Fruit fly (Drosophila melanogaster) whole organism, embryonic: Measurements from ENCODE around the gene wrd.

Source experiments
- Bgb ChIP-seq: fragments of 200-800 bp; sonication (Bioruptor generic); IDR thresholded peaks from 2 replicates; pipeline ENCODE4 v1.3.6; 2022; ENCODE audit warnings: missing biosample characterization, missing genetic modification characterization; ENCODE audit not compliant: partially characterized antibody
- CG12659 ChIP-seq: fragments of 200-800 bp; sonication (Bioruptor generic); optimal IDR thresholded peaks from 3 replicates; lab custom pipeline; 2017; ENCODE audit warnings: mild to moderate bottlenecking, missing biosample characterization, missing genetic modification reagents, missing genetic modification characterization
- CG13296 ChIP-seq: fragments of 200-800 bp; sonication (Bioruptor generic); optimal IDR thresholded peaks from 3 replicates; lab custom pipeline; 2018; ENCODE audit warnings: missing biosample characterization, mild to moderate bottlenecking, missing genetic modification characterization
- CG14860 ChIP-seq: fragments of 200-800 bp; sonication (Bioruptor generic); IDR thresholded peaks from 3 replicates; pipeline ENCODE4 v1.3.6; 2022; ENCODE audit warnings: missing biosample characterization, missing genetic modification characterization; ENCODE audit not compliant: partially characterized antibody
- CG17568 ChIP-seq: fragments of 200-800 bp; sonication (Bioruptor generic); optimal IDR thresholded peaks from 2 replicates; lab custom pipeline; 2018; ENCODE audit warnings: missing biosample characterization, mild to moderate bottlenecking, missing genetic modification characterization, moderate library complexity
- CG18476 ChIP-seq: fragments of 200-800 bp; sonication (Bioruptor generic); optimal IDR thresholded peaks from 2 replicates; lab custom pipeline; 2016; ENCODE audit warnings: missing biosample characterization, mild to moderate bottlenecking, missing genetic modification characterization
- CG2129 ChIP-seq: fragments of 200-800 bp; sonication (Bioruptor generic); IDR thresholded peaks from 2 replicates; pipeline ENCODE4 v1.3.6; 2022; ENCODE audit warnings: missing biosample characterization, missing genetic modification characterization; ENCODE audit not compliant: partially characterized antibody
- CG32772 ChIP-seq: fragments of 200-800 bp; sonication (Bioruptor generic); IDR thresholded peaks from 2 replicates; pipeline ENCODE4 v1.3.6; 2022; ENCODE audit warnings: missing biosample characterization, missing genetic modification characterization
- CG34224 ChIP-seq: fragments of 200-800 bp; sonication (Bioruptor generic); IDR thresholded peaks from 3 replicates; pipeline ENCODE4 v1.3.6; 2022; ENCODE audit warnings: missing biosample characterization, missing genetic modification characterization; ENCODE audit not compliant: partially characterized antibody
- CG4328 ChIP-seq: fragments of 200-800 bp; sonication (Bioruptor generic); optimal IDR thresholded peaks from 3 replicates; lab custom pipeline; 2017; ENCODE audit warnings: missing biosample characterization, missing genetic modification reagents, missing genetic modification characterization
- CG4707 ChIP-seq: fragments of 200-800 bp; sonication (Bioruptor generic); optimal IDR thresholded peaks from 2 replicates; lab custom pipeline; 2018; ENCODE audit warnings: missing biosample characterization, mild to moderate bottlenecking, missing genetic modification characterization, moderate library complexity
- CG5245 ChIP-seq: fragments of 200-800 bp; sonication (Bioruptor generic); optimal IDR thresholded peaks from 3 replicates; lab custom pipeline; 2016; ENCODE audit warnings: missing biosample characterization, missing genetic modification characterization
- CG6654 ChIP-seq: fragments of 200-800 bp; sonication (Bioruptor generic); optimal IDR thresholded peaks from 2 replicates; lab custom pipeline; 2017; ENCODE audit warnings: missing biosample characterization, mild to moderate bottlenecking, missing genetic modification characterization
- CG7745 ChIP-seq: fragments of 200-800 bp; sonication (Bioruptor generic); optimal IDR thresholded peaks from 2 replicates; lab custom pipeline; 2018; ENCODE audit warnings: missing biosample characterization, mild to moderate bottlenecking, missing genetic modification characterization, moderate library complexity
- CG7786 ChIP-seq: fragments of 200-800 bp; sonication (Bioruptor generic); optimal IDR thresholded peaks from 2 replicates; lab custom pipeline; 2016; ENCODE audit warnings: missing biosample characterization, missing genetic modification characterization
- CG8290 ChIP-seq, 3 experiments: fragments of 200-800 bp; sonication (Bioruptor generic); optimal IDR thresholded peaks; 2 replicates each; lab custom pipeline; 2016 to 2019; ENCODE audit warnings: missing biosample characterization in 3 of 3, missing genetic modification characterization in 3 of 3, mild to moderate bottlenecking in 2 of 3, moderate library complexity in 1 of 3
- Chrac-16 ChIP-seq: fragments of 200-800 bp; sonication (Bioruptor generic); optimal IDR thresholded peaks from 3 replicates; lab custom pipeline; 2016; ENCODE audit warnings: missing biosample characterization, missing genetic modification characterization
- Doc3 ChIP-seq: fragments of 200-800 bp; sonication (Bioruptor generic); IDR thresholded peaks from 3 replicates; pipeline ENCODE4 v1.3.6; 2022; ENCODE audit warnings: missing biosample characterization, missing genetic modification characterization; ENCODE audit not compliant: partially characterized antibody
- Drgx ChIP-seq: fragments of 200-800 bp; sonication (Bioruptor generic); IDR thresholded peaks from 2 replicates; pipeline ENCODE4 v1.3.6; 2022; ENCODE audit warnings: missing biosample characterization, missing genetic modification characterization
- Elba2 ChIP-seq: fragments of 200-800 bp; sonication (Bioruptor generic); optimal IDR thresholded peaks from 3 replicates; lab custom pipeline; 2016; ENCODE audit warnings: missing biosample characterization, missing genetic modification characterization
- Ets65A ChIP-seq: fragments of 200-800 bp; sonication (Bioruptor generic); peaks from one replicate; lab custom pipeline; 2016; ENCODE audit warnings: missing biosample characterization, missing genetic modification characterization
- Hsf ChIP-seq: fragments of 200-800 bp; sonication (Bioruptor generic); optimal IDR thresholded peaks from 3 replicates; lab custom pipeline; 2016; ENCODE audit warnings: missing biosample characterization, missing genetic modification characterization
- Sry-δ ChIP-seq: fragments of 200-800 bp; sonication (Bioruptor generic); optimal IDR thresholded peaks from 2 replicates; lab custom pipeline; 2016; ENCODE audit warnings: missing biosample characterization, missing genetic modification characterization
- Tbp ChIP-seq: fragments of >200 bp; optimal IDR thresholded peaks from 2 replicates; lab custom pipeline; 2018; ENCODE audit warnings: missing biosample characterization, missing genetic modification characterization
- YL-1 ChIP-seq: fragments of 200-800 bp; sonication (Bioruptor generic); optimal IDR thresholded peaks from 3 replicates; lab custom pipeline; 2017; ENCODE audit warnings: missing biosample characterization, mild to moderate bottlenecking, missing genetic modification characterization
- ato ChIP-seq: fragments of 200-800 bp; sonication (Bioruptor generic); IDR thresholded peaks from 2 replicates; pipeline ENCODE4 v1.3.6; 2022; ENCODE audit warnings: missing biosample characterization, missing genetic modification characterization; ENCODE audit not compliant: partially characterized antibody
- bab2 ChIP-seq: fragments of 200-800 bp; sonication (Bioruptor generic); optimal IDR thresholded peaks from 2 replicates; lab custom pipeline; 2016; ENCODE audit warnings: missing biosample characterization, missing genetic modification characterization
- bcd ChIP-seq: fragments of 200-800 bp; sonication (Bioruptor generic); optimal IDR thresholded peaks from 2 replicates; lab custom pipeline; 2017; ENCODE audit warnings: missing biosample characterization, mild to moderate bottlenecking, missing genetic modification characterization
- bigmax ChIP-seq: fragments of 200-800 bp; sonication (Bioruptor generic); optimal IDR thresholded peaks from 2 replicates; lab custom pipeline; 2018; ENCODE audit warnings: missing biosample characterization, mild to moderate bottlenecking, missing genetic modification characterization
- bsh ChIP-seq, 2 experiments: fragments of 200-800 bp; sonication (Bioruptor generic); optimal IDR thresholded peaks; 2 replicates each; lab custom pipeline; 2017 to 2018; ENCODE audit warnings: mild to moderate bottlenecking in 2 of 2, missing biosample characterization in 2 of 2, missing genetic modification characterization in 2 of 2, moderate library complexity in 1 of 2
- ci ChIP-seq: fragments of 200-800 bp; sonication (Bioruptor generic); IDR thresholded peaks from 3 replicates; pipeline ENCODE4 v1.3.6; 2022; ENCODE audit warnings: missing biosample characterization, missing genetic modification characterization
- dysf ChIP-seq: fragments of 200-800 bp; sonication (Bioruptor generic); IDR thresholded peaks from 3 replicates; pipeline ENCODE4 v1.3.6; 2022; ENCODE audit warnings: missing biosample characterization, missing genetic modification characterization
- ewg ChIP-seq: fragments of 200-800 bp; sonication (Bioruptor generic); optimal IDR thresholded peaks from 3 replicates; lab custom pipeline; 2017; ENCODE audit warnings: mild to moderate bottlenecking, missing biosample characterization, missing genetic modification reagents, missing genetic modification characterization
- gfzf ChIP-seq: fragments of 200-800 bp; sonication (Bioruptor generic); optimal IDR thresholded peaks from 2 replicates; lab custom pipeline; 2016; ENCODE audit warnings: missing biosample characterization, mild to moderate bottlenecking, missing genetic modification characterization, moderate library complexity
- hb ChIP-seq: fragments of 200-800 bp; sonication (Bioruptor generic); IDR thresholded peaks from 3 replicates; pipeline ENCODE4 v1.3.6; 2022; ENCODE audit warnings: missing biosample characterization, missing genetic modification characterization; ENCODE audit not compliant: partially characterized antibody
- knrl ChIP-seq: fragments of 200-800 bp; sonication (Bioruptor generic); IDR thresholded peaks from 3 replicates; pipeline ENCODE4 v1.3.6; 2022; ENCODE audit warnings: missing biosample characterization, missing genetic modification characterization; ENCODE audit not compliant: partially characterized antibody
- nom ChIP-seq: fragments of 200-800 bp; sonication (Bioruptor generic); optimal IDR thresholded peaks from 2 replicates; lab custom pipeline; 2017; ENCODE audit warnings: missing biosample characterization, missing genetic modification characterization, mild to moderate bottlenecking, moderate library complexity, missing genetic modification reagents
- pnt ChIP-seq: fragments of 200-800 bp; sonication (Bioruptor generic); optimal IDR thresholded peaks from 3 replicates; lab custom pipeline; 2016; ENCODE audit warnings: missing biosample characterization, missing genetic modification characterization
- pum ChIP-seq: fragments of 200-800 bp; sonication (Bioruptor generic); optimal IDR thresholded peaks from 2 replicates; lab custom pipeline; 2016; ENCODE audit warnings: missing biosample characterization, missing genetic modification characterization
- sisA ChIP-seq: fragments of 200-800 bp; sonication (Bioruptor generic); IDR thresholded peaks from 2 replicates; pipeline ENCODE4 v1.3.6; 2022; ENCODE audit warnings: missing biosample characterization, missing genetic modification characterization
- sob ChIP-seq: fragments of 200-800 bp; sonication (Bioruptor generic); IDR thresholded peaks from 2 replicates; pipeline ENCODE4 v1.3.6; 2022; ENCODE audit warnings: missing biosample characterization, missing genetic modification characterization
- ssp ChIP-seq: fragments of 200-800 bp; sonication (Bioruptor generic); IDR thresholded peaks from 2 replicates; pipeline ENCODE4 v1.3.6; 2022; ENCODE audit warnings: missing biosample characterization, missing genetic modification characterization
- tio ChIP-seq: fragments of 200-800 bp; sonication (Bioruptor generic); optimal IDR thresholded peaks from 2 replicates; lab custom pipeline; 2017; ENCODE audit warnings: missing biosample characterization, missing genetic modification characterization, inconsistent platforms
- vnd ChIP-seq: fragments of 200-800 bp; sonication (Bioruptor generic); IDR thresholded peaks from 3 replicates; pipeline ENCODE4 v1.3.6; 2022; ENCODE audit warnings: missing biosample characterization, missing genetic modification characterization; ENCODE audit not compliant: partially characterized antibody
- wor ChIP-seq: fragments of 200-800 bp; sonication (Bioruptor generic); IDR thresholded peaks from 2 replicates; pipeline ENCODE4 v1.3.6; 2022; ENCODE audit warnings: missing biosample characterization, missing genetic modification characterization
- zen ChIP-seq: fragments of 200-800 bp; sonication (Bioruptor generic); optimal IDR thresholded peaks from 3 replicates; lab custom pipeline; 2018; ENCODE audit warnings: missing biosample characterization, mild to moderate bottlenecking, missing genetic modification characterization, moderate library complexity

The wrd gene

dm6 chr3R:18146629-18147028, 20.9 kb upstream of the wrd start:
- TF ChIP-seq Ets65A (GFP tag; lab: Kevin White, UChicago) (peak; percentile 54), CG6654 (GFP tag; lab: Kevin White, UChicago) (no peak), CG13296 (GFP tag; lab: Kevin White, UChicago) (no peak), Chrac-16 (GFP tag; lab: Kevin White, UChicago) (no peak), CG7786 (GFP tag; lab: Kevin White, UChicago) (no peak), nom (peak; percentile 88), YL-1 (no peak), CG14860 (GFP tag; lab: Robert Waterston, UW) (no peak), Elba2 (GFP tag; lab: Kevin White, UChicago) (no peak), CG4707 (GFP tag; lab: Kevin White, UChicago) (no peak), bsh (GFP tag; optimal IDR thresholded peaks at IDR 0.05; lab: Kevin White, UChicago) (peak in 1 of 2 experiments; percentile 49), Hsf (GFP tag; lab: Kevin White, UChicago) (no peak), pnt (GFP tag; lab: Kevin White, UChicago) (no peak)

dm6 chr3R:18151820-18152219, 15.7 kb upstream of the wrd start, which contains the start of gene CG14316:
CG14316 (plus strand) TSS chr3R:18152120.
- no peak for TF ChIP-seq CG18476
- no peak for TF ChIP-seq sisA (GFP tag; lab: Robert Waterston, UW)
- TF ChIP-seq gfzf (GFP tag; lab: Kevin White, UChicago) = no peak
- TF ChIP-seq CG2129 (GFP tag; lab: Robert Waterston, UW) = no peak
- TF ChIP-seq CG17568 (GFP tag; lab: Kevin White, UChicago) = no peak
- no peak for TF ChIP-seq CG5245 (GFP tag; lab: Kevin White, UChicago)
- no peak for TF ChIP-seq CG34224 (GFP tag; lab: Robert Waterston, UW)
- no peak for TF ChIP-seq ewg (GFP tag; lab: Kevin White, UChicago)
- TF ChIP-seq wor (GFP tag; lab: Robert Waterston, UW) = no peak
- TF ChIP-seq Sry-δ (GFP tag; lab: Kevin White, UChicago) = no peak
- TF ChIP-seq Doc3 (GFP tag; lab: Robert Waterston, UW) = no peak
- TF ChIP-seq tio (GFP tag; lab: Kevin White, UChicago) = no peak
- TF ChIP-seq Bgb (GFP tag; lab: Robert Waterston, UW) = no peak
- TF ChIP-seq knrl (GFP tag; lab: Robert Waterston, UW) = no peak
- TF ChIP-seq CG12659 (GFP tag; lab: Kevin White, UChicago) = no peak
- TF ChIP-seq, all 482 proteins: peak for 0

DNA sequence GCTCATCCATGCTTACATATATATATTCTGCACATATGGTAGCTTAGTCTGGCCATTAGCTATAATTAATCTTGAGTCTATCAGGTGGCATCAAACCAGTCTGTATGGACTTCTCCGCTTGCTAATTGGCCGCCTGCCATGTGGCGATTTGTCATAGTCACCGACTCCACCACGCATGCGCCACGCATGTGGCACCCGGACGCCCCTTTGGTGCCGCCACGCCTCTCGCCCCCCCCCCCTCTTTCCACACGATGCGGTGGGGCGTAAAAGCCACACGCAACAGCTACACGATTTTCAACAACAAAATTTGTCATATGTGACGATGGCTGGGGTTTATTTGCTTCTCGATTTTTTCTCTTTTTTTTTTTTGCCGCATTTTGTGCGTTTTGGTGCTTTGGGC, 13.9 kb upstream of the wrd start:
- TF ChIP-seq Drgx (GFP tag; lab: Robert Waterston, UW) (0 out of 2 replicates have a peak, but pooled peaks have one; percentile 5), CG7745 (tag; lab: Kevin White, UChicago) (no peak), bigmax (no peak), CG13296 (GFP tag; lab: Kevin White, UChicago) (no peak), ewg (GFP tag; lab: Kevin White, UChicago) (peak; percentile 61), sob (no peak), hb (GFP tag; lab: Robert Waterston, UW) (no peak), dysf (GFP tag; lab: Robert Waterston, UW) (no peak), CG8290 (GFP tag; optimal IDR thresholded peaks at IDR 0.05; lab: Kevin White, UChicago) (no peak), CG8290 (tag; optimal IDR thresholded peaks at IDR 0.05; lab: Kevin White, UChicago) (no peak), Tbp (GFP tag; lab: Kevin White, UChicago) (no peak), bab2 (GFP tag; lab: Kevin White, UChicago) (no peak), CG32772 (GFP tag; lab: Robert Waterston, UW) (0 out of 2 replicates have a peak, but pooled peaks have one; percentile 27), ci (GFP tag; lab: Robert Waterston, UW) (0 out of 3 replicates have a peak, but pooled peaks have one; percentile 12), ssp (no peak), zen (tag; lab: Kevin White, UChicago) (no peak), CG4328 (GFP tag; lab: Kevin White, UChicago) (no peak), ato (GFP tag; lab: Robert Waterston, UW) (0 out of 2 replicates have a peak, but pooled peaks have one; percentile 25), pum (GFP tag; lab: Kevin White, UChicago) (no peak), vnd (GFP tag; lab: Robert Waterston, UW) (no peak), bcd (GFP tag; lab: Kevin White, UChicago) (no peak)
